Worm (Caenorhabditis elegans) whole organism, L4 larva: Measurements from ENCODE around the gene K12H6.7.
"Not testable (repeated sequence)": the region's sequence is repeated elsewhere in the genome, so short reads cannot be mapped to it uniquely, and the experiment has no call there.

Source experiments
- F10B5.3 ChIP-seq: sonication (generic microtip); optimal IDR thresholded peaks from 2 replicates; lab custom pipeline; 2016; ENCODE audit warnings: mild to moderate bottlenecking, missing genetic modification characterization, missing compliant biosample characterization
- Y75B8A.6 ChIP-seq: fragments of 200-800 bp; sonication (Bioruptor generic); IDR thresholded peaks from 2 replicates; pipeline ENCODE4 v1.3.6; 2022; ENCODE audit warnings: missing genetic modification reagents, missing genetic modification characterization, missing compliant biosample characterization
- aha-1 ChIP-seq: fragments of 150-350 bp; peaks from one replicate; lab custom pipeline; 2014; ENCODE audit warnings: missing biosample characterization, missing genetic modification characterization
- aly-2 ChIP-seq: sonication (generic microtip); optimal IDR thresholded peaks from 2 replicates; lab custom pipeline; 2018; ENCODE audit warnings: missing biosample characterization, missing genetic modification characterization
- daf-16 ChIP-seq, 3 experiments: sonication (generic microtip); optimal IDR thresholded peaks; 2 replicates each; lab custom pipeline; 2016 to 2017; ENCODE audit warnings: missing genetic modification characterization in 3 of 3, missing genetic modification reagents in 3 of 3, mild to moderate bottlenecking in 2 of 3, missing compliant biosample characterization in 2 of 3, missing biosample characterization in 1 of 3, moderate library complexity in 1 of 3
- dmd-6 ChIP-seq: fragments of 200-800 bp; sonication (Bioruptor generic); IDR thresholded peaks from 2 replicates; pipeline ENCODE4 v1.3.6; 2022; ENCODE audit warnings: missing genetic modification reagents, missing genetic modification characterization, missing compliant biosample characterization
- dmd-8 ChIP-seq: fragments of 200-800 bp; sonication (Bioruptor generic); IDR thresholded peaks from 2 replicates; pipeline ENCODE4 v1.3.6; 2022; ENCODE audit warnings: missing genetic modification characterization, missing compliant biosample characterization
- fos-1 ChIP-seq: fragments of 150-350 bp; optimal IDR thresholded peaks from 2 replicates; lab custom pipeline; 2014; ENCODE audit warnings: missing biosample characterization, missing genetic modification characterization
- gei-8 ChIP-seq: fragments of 200-800 bp; sonication (Bioruptor generic); optimal IDR thresholded peaks from 2 replicates; lab custom pipeline; 2018; ENCODE audit warnings: mild to moderate bottlenecking, missing genetic modification characterization, missing compliant biosample characterization
- hlh-11 ChIP-seq: fragments of 200-800 bp; sonication (Bioruptor generic); optimal IDR thresholded peaks from 2 replicates; lab custom pipeline; 2018; ENCODE audit warnings: mild to moderate bottlenecking, missing genetic modification characterization, missing compliant biosample characterization
- hlh-30 ChIP-seq: sonication (generic microtip); optimal IDR thresholded peaks from 2 replicates; lab custom pipeline; 2017; ENCODE audit warnings: antibody characterized with exemption, mild to moderate bottlenecking, missing genetic modification characterization, missing compliant biosample characterization; ENCODE audit not compliant: insufficient read depth
- lin-1 ChIP-seq: fragments of 200-800 bp; sonication (Bioruptor generic); IDR thresholded peaks from 2 replicates; pipeline ENCODE4 v1.3.6; 2022; ENCODE audit warnings: missing genetic modification reagents, missing genetic modification characterization, missing compliant biosample characterization
- lin-15B ChIP-seq: fragments of 150-350 bp; sonication (generic microtip); optimal IDR thresholded peaks from 3 replicates; lab custom pipeline; 2014; ENCODE audit warnings: missing biosample characterization, missing genetic modification characterization
- lin-38 ChIP-seq: fragments of 200-800 bp; sonication (Bioruptor generic); IDR thresholded peaks from 2 replicates; pipeline ENCODE4 v1.3.6; 2022; ENCODE audit warnings: missing genetic modification reagents, missing genetic modification characterization, missing compliant biosample characterization
- lin-39 ChIP-seq: fragments of 150-350 bp; optimal IDR thresholded peaks from 2 replicates; lab custom pipeline; 2014; ENCODE audit warnings: missing biosample characterization, missing genetic modification reagents, missing genetic modification characterization
- lsy-2 ChIP-seq, 2 experiments: fragments of 150-350 bp in 1 of 2; sonication (generic microtip) in 1 of 2; optimal IDR thresholded peaks; 2 replicates each; lab custom pipeline; 2014 to 2017; ENCODE audit warnings: missing biosample characterization in 2 of 2, missing genetic modification characterization in 2 of 2
- mep-1 ChIP-seq: fragments of 150-350 bp; sonication (generic microtip); optimal IDR thresholded peaks from 3 replicates; lab custom pipeline; 2014; ENCODE audit warnings: missing biosample characterization, missing genetic modification characterization
- mes-2 ChIP-seq: sonication (generic microtip); optimal IDR thresholded peaks from 2 replicates; lab custom pipeline; 2016; ENCODE audit warnings: missing genotype, mild to moderate bottlenecking, missing genetic modification characterization, missing compliant biosample characterization; ENCODE audit not compliant: poor library complexity, severe bottlenecking
- mxl-2 ChIP-seq: fragments of 200-800 bp; sonication (Bioruptor generic); conservative IDR thresholded peaks from 2 replicates; pipeline ENCODE4 v1.3.6; 2022; ENCODE audit warnings: missing genetic modification reagents, missing genetic modification characterization, missing compliant biosample characterization
- nhr-102 ChIP-seq: sonication (generic microtip); optimal IDR thresholded peaks from 2 replicates; lab custom pipeline; 2016; ENCODE audit warnings: mild to moderate bottlenecking, missing genetic modification characterization, moderate library complexity, missing compliant biosample characterization
- nhr-11 ChIP-seq: fragments of 150-350 bp; optimal IDR thresholded peaks from 2 replicates; lab custom pipeline; 2014; ENCODE audit warnings: missing biosample characterization, missing genetic modification characterization
- nhr-25 ChIP-seq: sonication (generic microtip); optimal IDR thresholded peaks from 2 replicates; lab custom pipeline; 2017; ENCODE audit warnings: missing genetic modification characterization, mild to moderate bottlenecking, missing compliant biosample characterization, antibody characterized with exemption, moderate library complexity, borderline replicate concordance; ENCODE audit not compliant: insufficient read depth
- nhr-28 ChIP-seq: fragments of 150-350 bp; optimal IDR thresholded peaks from 2 replicates; lab custom pipeline; 2014; ENCODE audit warnings: missing biosample characterization, missing genetic modification characterization
- nhr-42 ChIP-seq: fragments of 200-800 bp; sonication (Bioruptor generic); IDR thresholded peaks from 2 replicates; pipeline ENCODE4 v1.3.6; 2022; ENCODE audit warnings: missing genetic modification characterization, missing compliant biosample characterization
- nhr-6 ChIP-seq: fragments of 150-350 bp; optimal IDR thresholded peaks from 2 replicates; lab custom pipeline; 2014; ENCODE audit warnings: missing biosample characterization, missing genetic modification characterization
- nhr-76 ChIP-seq: fragments of 150-350 bp; optimal IDR thresholded peaks from 2 replicates; lab custom pipeline; 2014; ENCODE audit warnings: missing biosample characterization, missing genetic modification characterization
- pha-4 ChIP-seq, 2 experiments: fragments of 150-350 bp in 1 of 2; fragments of 200-800 bp in 1 of 2; sonication (Bioruptor generic) in 1 of 2; IDR thresholded peaks in 1 of 2; optimal IDR thresholded peaks in 1 of 2; 2 replicates each; pipeline versions ENCODE4 v1.3.6 to Lab custom; 2014 to 2022; ENCODE audit warnings: missing genetic modification characterization in 2 of 2, missing genetic modification reagents in 2 of 2, missing biosample characterization in 1 of 2, missing compliant biosample characterization in 1 of 2
- php-3 ChIP-seq: fragments of 200-800 bp; sonication (Bioruptor generic); IDR thresholded peaks from 2 replicates; pipeline ENCODE4 v1.3.6; 2022; ENCODE audit warnings: missing genetic modification reagents, missing genetic modification characterization, missing compliant biosample characterization
- pqm-1 ChIP-seq: sonication (generic microtip); optimal IDR thresholded peaks from 2 replicates; lab custom pipeline; 2017; ENCODE audit warnings: missing biosample characterization, missing genetic modification characterization
- skn-1 ChIP-seq: fragments of 150-350 bp; optimal IDR thresholded peaks from 2 replicates; lab custom pipeline; 2014; ENCODE audit warnings: missing biosample characterization, missing genetic modification characterization
- unc-130 ChIP-seq: sonication (generic microtip); optimal IDR thresholded peaks from 2 replicates; lab custom pipeline; 2016; ENCODE audit warnings: missing genetic modification reagents, missing genetic modification characterization, missing compliant biosample characterization
- ztf-11 ChIP-seq: fragments of 150-350 bp; optimal IDR thresholded peaks from 2 replicates; lab custom pipeline; 2014; ENCODE audit warnings: missing biosample characterization, missing genetic modification characterization
- ztf-7 ChIP-seq: fragments of 150-350 bp; optimal IDR thresholded peaks from 2 replicates; lab custom pipeline; 2014; ENCODE audit warnings: missing biosample characterization, missing genetic modification characterization

K12H6.7 gene

DNA sequence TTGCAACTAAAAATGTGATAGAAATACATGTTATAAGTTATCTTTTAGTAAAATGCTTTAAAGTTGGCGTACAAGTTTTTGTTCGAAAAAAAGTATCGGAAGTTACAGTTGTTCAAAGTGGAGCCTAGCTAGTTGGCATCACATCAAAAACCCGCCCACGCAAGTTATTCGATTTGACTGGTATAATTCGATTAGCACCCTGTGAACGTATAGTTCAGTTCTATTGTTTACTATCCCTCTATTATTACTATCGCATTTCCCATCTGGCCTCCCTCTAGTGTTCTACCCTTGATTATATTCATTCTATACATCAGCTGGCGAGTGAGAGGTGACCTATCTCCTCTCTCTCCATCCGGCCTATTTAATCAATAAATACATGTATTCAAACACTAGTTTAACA, 2.3 kb upstream of the K12H6.7 start, which contains the start of gene Y110A2AL.4:
Gene Y110A2AL.4 (plus strand): TSS at position 301 of the 400 bp plus-strand sequence.
- TF ChIP-seq nhr-42 (GFP tag; lab: Robert Waterston, UW); F10B5.3 (tag; lab: Kevin White, UChicago); php-3 (GFP tag; lab: Robert Waterston, UW): not testable (repeated sequence)

DNA sequence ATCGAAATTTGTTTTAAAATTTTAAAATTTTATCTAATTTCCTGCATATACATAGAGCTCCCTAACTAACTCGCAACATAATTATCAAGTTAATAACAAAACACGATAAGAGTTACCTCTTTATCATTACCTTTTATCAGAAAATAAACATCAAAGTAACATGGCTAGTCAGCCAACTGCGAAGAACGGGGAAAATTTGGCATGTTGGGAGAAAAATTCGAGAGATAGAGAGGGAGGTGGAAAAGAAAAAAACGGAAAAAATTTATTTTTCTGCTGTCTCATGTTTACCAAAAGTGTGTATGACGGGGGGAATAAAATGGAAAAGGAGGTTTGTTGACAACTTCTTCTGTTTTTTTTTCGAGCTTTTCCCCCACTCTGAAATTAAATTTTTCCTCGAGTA, 2.6 kb downstream of the K12H6.7 start:
- TF ChIP-seq daf-16 (GFP tag; optimal IDR thresholded peaks at IDR 0.05; lab: Kevin White, UChicago) (no peak), daf-16 (tag; optimal IDR thresholded peaks at IDR 0.05; lab: Kevin White, UChicago) (peak; percentile 99), hlh-11 (tag; lab: Kevin White, UChicago) (peak; percentile 81), pqm-1 (tag; lab: Kevin White, UChicago) (peak; percentile 7), mep-1 (tag; lab: Kevin White, UChicago) (no peak), mes-2 (tag; lab: Kevin White, UChicago) (peak; percentile 38), nhr-11 (tag; lab: Kevin White, UChicago) (peak; percentile 44), nhr-28 (peak; percentile 76), dmd-6 (GFP tag; lab: Robert Waterston, UW) (peak; percentile 44), fos-1 (tag; lab: Kevin White, UChicago) (no peak), ztf-7 (no peak), nhr-102 (no peak), gei-8 (GFP tag; lab: Kevin White, UChicago) (no peak), lin-1 (GFP tag; lab: Robert Waterston, UW) (peak; percentile 61; the same call in 1 of the 2 replicates)

DNA sequence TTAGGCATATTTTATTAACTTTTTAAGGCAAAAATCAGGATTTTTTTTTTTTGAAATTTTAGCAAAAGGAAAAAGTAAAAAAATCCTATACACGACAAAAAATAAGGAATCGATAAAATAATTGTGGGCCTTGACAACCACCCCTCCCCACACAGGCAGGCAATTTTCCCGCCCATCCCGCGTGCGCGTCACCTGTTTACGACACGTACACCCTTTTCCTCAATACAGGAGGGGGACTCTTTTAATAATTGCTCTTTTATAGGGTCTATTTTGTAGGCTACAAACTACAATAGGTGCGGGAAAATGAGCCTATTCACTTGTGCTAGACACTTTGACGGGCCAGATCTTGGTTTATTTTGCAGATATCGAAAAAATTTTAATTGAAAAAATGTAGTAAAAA, 4.2 kb downstream of the K12H6.7 start:
- no peak for TF ChIP-seq daf-16 (GFP tag; optimal IDR thresholded peaks at IDR 0.05; lab: Kevin White, UChicago)
- TF ChIP-seq daf-16 (tag; optimal IDR thresholded peaks at IDR 0.05; lab: Kevin White, UChicago): peak; percentile 39
- TF ChIP-seq nhr-76 (tag; lab: Kevin White, UChicago): no peak
- no peak for TF ChIP-seq lin-39 (tag; lab: Kevin White, UChicago)
- peak; percentile 55 for TF ChIP-seq hlh-30
- TF ChIP-seq php-3 (GFP tag; lab: Robert Waterston, UW): 0 out of 2 replicates have a peak, but pooled peaks have one; percentile 11

- TF ChIP-seq Y75B8A.6: no peak
- TF ChIP-seq daf-16 (GFP tag; optimal IDR thresholded peaks at IDR 0.05; lab: Kevin White, UChicago): peak in 1 of 2 experiments; percentile 11
- TF ChIP-seq daf-16 (tag; optimal IDR thresholded peaks at IDR 0.05; lab: Kevin White, UChicago): peak; percentile 40
- TF ChIP-seq lsy-2 (tag; optimal IDR thresholded peaks at IDR 0.05; lab: Kevin White, UChicago): peak in 1 of 2 experiments; percentile 38
- no peak for TF ChIP-seq skn-1
- no peak for TF ChIP-seq mep-1 (tag; lab: Kevin White, UChicago)
- no peak for TF ChIP-seq lin-15B
- TF ChIP-seq hlh-11 (tag; lab: Kevin White, UChicago): peak; percentile 9
- TF ChIP-seq unc-130 (GFP tag; lab: Kevin White, UChicago): no peak
- TF ChIP-seq dmd-8 (GFP tag; lab: Robert Waterston, UW): no peak
- no peak for TF ChIP-seq aly-2
- TF ChIP-seq mxl-2: no peak
- TF ChIP-seq nhr-25: no peak
- no peak for TF ChIP-seq lin-38 (GFP tag; lab: Robert Waterston, UW)
- TF ChIP-seq dmd-6 (GFP tag; lab: Robert Waterston, UW): peak; percentile 22; the same call in 1 of the 2 replicates
- TF ChIP-seq aha-1 (tag; lab: Kevin White, UChicago): peak; percentile 36
- no peak for TF ChIP-seq lin-39 (tag; lab: Kevin White, UChicago)
- TF ChIP-seq ztf-11 (tag; lab: Kevin White, UChicago): no peak
- peak; percentile 25 for TF ChIP-seq nhr-6
- no peak for TF ChIP-seq pha-4 (GFP tag; IDR thresholded peaks at IDR 0.05; lab: Robert Waterston, UW)
- TF ChIP-seq pha-4 (tag; optimal IDR thresholded peaks at IDR 0.05; lab: Kevin White, UChicago): peak; percentile 50
- peak; percentile 53 for TF ChIP-seq nhr-28
These were observed 4.7 kb downstream of the K12H6.7 start for ce11 chrII:2832098-2832497.
